Worm (Caenorhabditis elegans) whole organism, L2 larva: ENCODE results near the gene nhr-182.

ENCODE experiments used
- Y55F3AM.14 ChIP-seq: fragments of 200-800 bp; sonication (Bioruptor generic); optimal IDR thresholded peaks from 2 replicates; lab custom pipeline; 2018; ENCODE audit warnings: mild to moderate bottlenecking, missing genetic modification characterization, missing compliant biosample characterization
- lin-39 ChIP-seq: fragments of 150-350 bp; optimal IDR thresholded peaks from 2 replicates; lab custom pipeline; 2014; ENCODE audit warnings: missing biosample characterization, missing genetic modification reagents, missing genetic modification characterization
- lsy-2 ChIP-seq, 2 experiments: fragments of 150-350 bp in 1 of 2; sonication (generic microtip) in 1 of 2; optimal IDR thresholded peaks; 2 replicates each; lab custom pipeline; 2014 to 2017; ENCODE audit warnings: missing biosample characterization in 2 of 2, missing genetic modification characterization in 2 of 2
- nhr-6 ChIP-seq: fragments of 150-350 bp; optimal IDR thresholded peaks from 2 replicates; lab custom pipeline; 2014; ENCODE audit warnings: missing biosample characterization, missing genetic modification characterization
- snpc-4 ChIP-seq: fragments of 150-350 bp; optimal IDR thresholded peaks from 2 replicates; lab custom pipeline; 2014; ENCODE audit warnings: missing biosample characterization, missing genetic modification characterization
- unc-62 ChIP-seq: fragments of 150-350 bp; optimal IDR thresholded peaks from 2 replicates; lab custom pipeline; 2014; ENCODE audit warnings: missing biosample characterization, missing genetic modification reagents, missing genetic modification characterization
- ztf-11 ChIP-seq: sonication (generic microtip); optimal IDR thresholded peaks from 2 replicates; lab custom pipeline; 2017; ENCODE audit warnings: missing biosample characterization, missing genetic modification characterization

ce11 chrV:2215352-2215751 lies 44.4 kb downstream of the nhr-182 start, which contains the start of gene nstp-8:
- no peak for TF ChIP-seq Y55F3AM.14 (GFP tag; lab: Kevin White, UChicago)
- TF ChIP-seq unc-62: no peak
- no peak for TF ChIP-seq lin-39
- no peak for TF ChIP-seq snpc-4 (tag; lab: Kevin White, UChicago)
- TF ChIP-seq nhr-6: no peak
- no peak for TF ChIP-seq lsy-2 (tag; optimal IDR thresholded peaks at IDR 0.05; lab: Kevin White, UChicago)
- TF ChIP-seq ztf-11: no peak
